Worm (Caenorhabditis elegans): ENCODE results near the gene M151.2.

DNA sequence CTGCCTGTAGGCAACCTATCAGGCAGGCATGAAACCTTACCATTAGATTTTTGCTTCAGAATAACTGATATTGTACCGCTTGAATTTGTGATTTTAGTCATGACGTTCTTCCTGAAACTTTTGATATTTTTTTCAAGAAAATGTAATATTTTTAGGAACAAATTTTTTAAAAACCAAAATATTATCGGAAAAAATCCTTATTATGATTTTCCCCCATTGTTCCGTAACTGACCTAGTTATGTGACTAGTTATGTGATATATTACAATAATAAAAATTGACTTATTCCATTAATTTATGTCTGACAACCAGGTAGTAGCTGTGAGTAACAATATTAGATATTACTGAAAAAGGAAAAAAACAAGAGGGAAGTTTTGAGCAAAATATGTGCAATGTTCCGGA is 40.0 kb downstream of the M151.2 start, which contains the start of gene srx-98:
- TF ChIP-seq cog-1 (tag; optimal IDR thresholded peaks at IDR 0.05), result no peak
- TF ChIP-seq T22C8.4 (GFP tag; IDR thresholded peaks at IDR 0.05), result no peak
- TF ChIP-seq ztf-29 (GFP tag; IDR thresholded peaks at IDR 0.05), result no peak
